Fruit fly (Drosophila melanogaster): Measurements from ENCODE around the gene sinah.

sinah gene

DNA sequence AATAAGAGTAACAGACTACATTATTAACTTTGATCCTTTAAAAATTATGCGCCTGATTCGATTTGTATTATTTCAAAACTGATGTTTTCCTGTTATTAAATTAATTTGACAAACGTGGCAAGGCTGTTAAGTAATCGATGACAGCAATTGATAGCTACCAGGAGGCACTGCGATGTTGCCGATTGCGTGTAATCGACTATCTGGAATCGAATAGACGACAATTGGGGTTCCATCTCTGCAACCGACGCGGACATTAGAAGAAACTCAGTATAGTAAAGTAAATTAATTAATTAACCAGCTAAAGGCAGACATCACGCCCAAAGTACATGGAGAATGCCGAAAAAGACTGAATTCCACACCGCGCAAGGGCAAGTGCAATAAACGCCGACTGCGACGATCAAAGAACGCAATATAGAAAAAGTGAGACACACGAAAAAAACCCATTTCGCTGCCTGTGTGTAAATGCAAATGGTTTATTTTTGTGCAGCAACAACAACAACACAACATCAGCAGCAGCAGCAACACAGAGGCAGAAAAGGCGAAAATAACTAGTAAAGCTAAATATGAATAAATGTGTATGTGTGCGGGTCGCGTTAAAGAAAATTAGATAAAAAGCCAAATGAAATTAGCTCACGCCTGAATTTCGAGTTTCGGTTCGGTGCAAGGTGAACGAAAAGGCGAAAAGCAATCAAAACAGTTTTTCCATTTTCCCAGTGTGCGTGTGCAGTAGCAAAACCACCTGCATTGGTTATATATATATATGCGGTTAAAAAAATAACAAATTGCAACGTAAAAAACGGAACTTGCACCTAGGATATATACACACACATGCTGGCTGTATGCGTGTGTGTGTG lies 5.1 kb upstream of the sinah start, which contains the start of gene sina (continued):
- TF ChIP-seq BEAF-32 (GFP tag; optimal IDR thresholded peaks at IDR 0.05), result peak; percentile 74
- TF ChIP-seq Dp (GFP tag; optimal IDR thresholded peaks at IDR 0.05), result peak; percentile 80
- TF ChIP-seq CG2199 (GFP tag; IDR thresholded peaks at IDR 0.05), result 0 out of 3 replicates have a peak, but pooled peaks have one; percentile 31

dm6 chr3L:16854387-16855033 lies 4.4 kb upstream of the sinah start:
- TF ChIP-seq CoRest (tag; optimal IDR thresholded peaks at IDR 0.05), result no peak
- no peak for TF ChIP-seq CG6854 (GFP tag; optimal IDR thresholded peaks at IDR 0.05)
- no peak for TF ChIP-seq ato (GFP tag; IDR thresholded peaks at IDR 0.05; ENCODE audit: partially characterized antibody)
- TF ChIP-seq bigmax (GFP tag; optimal IDR thresholded peaks at IDR 0.05), result no peak
- TF ChIP-seq CG2712 (tag; optimal IDR thresholded peaks at IDR 0.05), result no peak
- TF ChIP-seq dati (GFP tag; IDR thresholded peaks at IDR 0.05), result no peak
- TF ChIP-seq odd (GFP tag; optimal IDR thresholded peaks at IDR 0.05), result no peak
- TF ChIP-seq CG14014 (GFP tag; IDR thresholded peaks at IDR 0.05), result 0 out of 2 replicates have a peak, but pooled peaks have one; percentile 20
- no peak for TF ChIP-seq fru (optimal IDR thresholded peaks at IDR 0.05)
- TF ChIP-seq CG9215 (GFP tag; IDR thresholded peaks at IDR 0.05), result no peak
- TF ChIP-seq ash1 (GFP tag; optimal IDR thresholded peaks at IDR 0.05), result no peak
- TF ChIP-seq hbn (GFP tag; IDR thresholded peaks at IDR 0.05; ENCODE audit: partially characterized antibody), result no peak
- TF ChIP-seq gfzf (GFP tag; optimal IDR thresholded peaks at IDR 0.05), result no peak
- no peak for TF ChIP-seq CG18011 (GFP tag; optimal IDR thresholded peaks at IDR 0.05)
- TF ChIP-seq CG17359 (tag; optimal IDR thresholded peaks at IDR 0.05), result no peak
- TF ChIP-seq H2.0 (GFP tag; IDR thresholded peaks at IDR 0.05), result no peak
- no peak for TF ChIP-seq Jarid2 (GFP tag; optimal IDR thresholded peaks at IDR 0.05)
- no peak for TF ChIP-seq CG17912 (GFP tag; optimal IDR thresholded peaks at IDR 0.05)
- TF ChIP-seq CG4328 (GFP tag; optimal IDR thresholded peaks at IDR 0.05), result no peak
- no peak for TF ChIP-seq CG12299 (tag; optimal IDR thresholded peaks at IDR 0.05)
- TF ChIP-seq CG17361 (GFP tag; IDR thresholded peaks at IDR 0.05), result no peak
- TF ChIP-seq CG4854 (GFP tag; optimal IDR thresholded peaks at IDR 0.05), result no peak
- peak; percentile 21 for TF ChIP-seq CG15514 (GFP tag; optimal IDR thresholded peaks at IDR 0.05)
- no peak for TF ChIP-seq chif (GFP tag; optimal IDR thresholded peaks at IDR 0.05)
- no peak for TF ChIP-seq CG8765 (GFP tag; IDR thresholded peaks at IDR 0.05)
- no peak for TF ChIP-seq CG10147 (GFP tag; optimal IDR thresholded peaks at IDR 0.05)
- no peak for TF ChIP-seq HLH3B (GFP tag; IDR thresholded peaks at IDR 0.05)
- 0 out of 3 replicates have a peak, but pooled peaks have one; percentile 9 for TF ChIP-seq CG2199 (GFP tag; IDR thresholded peaks at IDR 0.05)
- no peak for TF ChIP-seq Mes4 (GFP tag; optimal IDR thresholded peaks at IDR 0.05)
- TF ChIP-seq gem (tag; optimal IDR thresholded peaks at IDR 0.05), result no peak
- no peak for TF ChIP-seq CG34422 (GFP tag; IDR thresholded peaks at IDR 0.05)
- TF ChIP-seq gcm (GFP tag; optimal IDR thresholded peaks at IDR 0.05), result peak; percentile 57
- peak; percentile 77 for TF ChIP-seq nom (GFP tag; optimal IDR thresholded peaks at IDR 0.05)
- peak; percentile 16 for TF ChIP-seq sens (GFP tag)
- TF ChIP-seq Xrp1 (GFP tag; IDR thresholded peaks at IDR 0.05), result no peak
- no peak for TF ChIP-seq jigr1 (GFP tag; IDR thresholded peaks at IDR 0.05)
- no peak for TF ChIP-seq ro (GFP tag; IDR thresholded peaks at IDR 0.05)
- no peak for TF ChIP-seq CG3726 (GFP tag; IDR thresholded peaks at IDR 0.05)
- TF ChIP-seq Dip3 (GFP tag; optimal IDR thresholded peaks at IDR 0.05), result no peak
- TF ChIP-seq CG13296 (GFP tag; optimal IDR thresholded peaks at IDR 0.05), result no peak
- no peak for TF ChIP-seq YL-1 (GFP tag; optimal IDR thresholded peaks at IDR 0.05)
- TF ChIP-seq Atf6 (GFP tag; IDR thresholded peaks at IDR 0.05), result 0 out of 2 replicates have a peak, but pooled peaks have one; percentile 23
- TF ChIP-seq Ets65A (GFP tag), result no peak
- no peak for TF ChIP-seq CkIIα-i1 (GFP tag; IDR thresholded peaks at IDR 0.05)
